Fruit fly (Drosophila melanogaster): Measurements from ENCODE around the gene Mp.

DNA sequence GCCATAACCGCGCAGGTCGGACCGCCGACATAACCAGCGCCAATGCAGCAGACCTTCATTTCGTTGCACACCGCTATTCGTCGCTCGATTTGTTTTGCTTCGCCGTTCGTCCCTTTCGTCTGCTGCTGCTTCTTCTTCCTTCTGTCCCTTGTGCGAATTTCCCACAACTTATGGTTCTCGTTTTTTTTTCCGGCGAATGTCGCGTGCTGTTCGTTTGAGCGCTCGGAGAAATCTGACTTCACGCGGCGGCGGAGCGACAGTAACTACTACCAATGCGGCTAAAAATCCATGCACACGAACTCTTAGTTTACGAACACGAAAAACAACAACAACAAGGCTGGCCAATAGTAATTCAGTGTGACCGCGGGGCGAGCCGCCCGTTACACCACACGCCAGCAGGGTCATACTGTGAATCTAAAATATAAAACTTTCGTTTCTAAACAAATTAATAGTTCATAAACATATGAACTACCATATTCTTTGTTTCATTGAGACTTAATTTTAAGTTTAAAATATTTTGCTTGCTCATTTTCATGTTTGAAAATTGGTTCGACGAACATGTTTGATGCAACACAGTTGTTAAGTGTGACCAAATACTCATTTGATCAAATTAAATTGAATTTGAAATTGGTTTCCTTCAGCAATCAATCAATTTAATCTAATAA lies 34.0 kb upstream of the Mp start, which contains the start of gene sgl:
- TF ChIP-seq CrebA (GFP tag; optimal IDR thresholded peaks at IDR 0.05; ENCODE audit: borderline replicate concordance) = no peak
- peak; percentile 100 for TF ChIP-seq psq (GFP tag; optimal IDR thresholded peaks at IDR 0.05)
- TF ChIP-seq lola (GFP tag; optimal IDR thresholded peaks at IDR 0.05) = no peak
- TF ChIP-seq Mio (GFP tag; optimal IDR thresholded peaks at IDR 0.05) = no peak
- TF ChIP-seq fru (GFP tag; optimal IDR thresholded peaks at IDR 0.05) = peak; percentile 99
- TF ChIP-seq woc (GFP tag; optimal IDR thresholded peaks at IDR 0.05) = peak; percentile 69
- TF ChIP-seq Abd-B (GFP tag; optimal IDR thresholded peaks at IDR 0.05) = no peak
- TF ChIP-seq pan (optimal IDR thresholded peaks at IDR 0.05) = no peak
- peak; percentile 75 for TF ChIP-seq jim (GFP tag; optimal IDR thresholded peaks at IDR 0.05)
- no peak for TF ChIP-seq ey (GFP tag; optimal IDR thresholded peaks at IDR 0.05)
- TF ChIP-seq Dfd (GFP tag; optimal IDR thresholded peaks at IDR 0.05) = no peak
- TF ChIP-seq HLH106 (tag; optimal IDR thresholded peaks at IDR 0.05) = no peak
- no peak for TF ChIP-seq dmrt93B (GFP tag; optimal IDR thresholded peaks at IDR 0.05)
- no peak for TF ChIP-seq brk (GFP tag; optimal IDR thresholded peaks at IDR 0.05)
